1 worm cellular context compared by ENCODE assay signal in genomic region chrIV:17293679-17294078, ce11.
TF ChIP-seq lines count a peak whose summit lies in the region.

No protein-coding gene starts in this region.

TF ChIP-seq in whole organism, L1 larva, 84 proteins besides CTCF, POLR2A, EP300 and RAD21 (continued from another document):
- no peak for TF ChIP-seq zip-4 (GFP tag; optimal IDR thresholded peaks at IDR 0.05; lab: Kevin White, UChicago)
- no peak for TF ChIP-seq hpl-2 (GFP tag; optimal IDR thresholded peaks at IDR 0.05; lab: Kevin White, UChicago)
- no peak for TF ChIP-seq ces-1 (GFP tag; optimal IDR thresholded peaks at IDR 0.05; lab: Kevin White, UChicago)
- no peak for TF ChIP-seq swsn-7 (tag; optimal IDR thresholded peaks at IDR 0.05; lab: Kevin White, UChicago)
- peak in 1 of 2 experiments; percentile 36 for TF ChIP-seq lin-35 (GFP tag; optimal IDR thresholded peaks at IDR 0.05; lab: Kevin White, UChicago)
- TF ChIP-seq unc-30 (tag; optimal IDR thresholded peaks at IDR 0.05; lab: Kevin White, UChicago): no peak
- peak; percentile 62 for TF ChIP-seq dsc-1 (tag; optimal IDR thresholded peaks at IDR 0.05; lab: Kevin White, UChicago)
- no peak for TF ChIP-seq lin-39 (tag; optimal IDR thresholded peaks at IDR 0.05; lab: Kevin White, UChicago)
- TF ChIP-seq nhr-47 (tag; optimal IDR thresholded peaks at IDR 0.05; lab: Kevin White, UChicago): peak; percentile 11
- TF ChIP-seq sup-37 (GFP tag; optimal IDR thresholded peaks at IDR 0.05; lab: Kevin White, UChicago): no peak
- no peak for TF ChIP-seq efl-3 (GFP tag; optimal IDR thresholded peaks at IDR 0.05; lab: Kevin White, UChicago)
- TF ChIP-seq efl-1 (optimal IDR thresholded peaks at IDR 0.05; lab: Kevin White, UChicago): no peak
- TF ChIP-seq efl-1 (GFP tag; optimal IDR thresholded peaks at IDR 0.05 in 1 of 2; lab: Kevin White, UChicago): peak in 1 of 2 experiments; percentile 77
- peak in 1 of 3 experiments; percentile 27 for TF ChIP-seq dpl-1 (GFP tag; optimal IDR thresholded peaks at IDR 0.05; lab: Kevin White, UChicago)
- no peak for TF ChIP-seq elt-3 (tag; optimal IDR thresholded peaks at IDR 0.05; lab: Kevin White, UChicago)
- no peak for TF ChIP-seq C34B4.2 (tag; optimal IDR thresholded peaks at IDR 0.05; lab: Kevin White, UChicago)
- TF ChIP-seq lin-13 (GFP tag; optimal IDR thresholded peaks at IDR 0.05; lab: Kevin White, UChicago): no peak
- no peak for TF ChIP-seq nhr-77 (tag; optimal IDR thresholded peaks at IDR 0.05; lab: Kevin White, UChicago)
- TF ChIP-seq nhr-20 (tag; optimal IDR thresholded peaks at IDR 0.05; lab: Kevin White, UChicago): no peak
- TF ChIP-seq hlh-4 (tag; optimal IDR thresholded peaks at IDR 0.05; lab: Kevin White, UChicago): no peak
- TF ChIP-seq pqm-1 (tag; optimal IDR thresholded peaks at IDR 0.05; lab: Kevin White, UChicago): no peak
- TF ChIP-seq jun-1 (tag; optimal IDR thresholded peaks at IDR 0.05; lab: Kevin White, UChicago): no peak
- TF ChIP-seq ceh-63 (GFP tag; optimal IDR thresholded peaks at IDR 0.05; lab: Kevin White, UChicago): no peak
- TF ChIP-seq alr-1 (tag; optimal IDR thresholded peaks at IDR 0.05; lab: Kevin White, UChicago; ENCODE audit: borderline replicate concordance): no peak
- TF ChIP-seq fkh-8 (tag; optimal IDR thresholded peaks at IDR 0.05; lab: Kevin White, UChicago): peak; percentile 27
- TF ChIP-seq xbp-1 (tag; optimal IDR thresholded peaks at IDR 0.05; lab: Kevin White, UChicago): no peak
- no peak for TF ChIP-seq sptf-1 (tag; optimal IDR thresholded peaks at IDR 0.05; lab: Kevin White, UChicago)
- no peak for TF ChIP-seq nhr-11 (tag; optimal IDR thresholded peaks at IDR 0.05; lab: Kevin White, UChicago)
